Fruit fly (Drosophila melanogaster) Kc167 (cell line): Measurements from ENCODE around the gene CG7294.

ENCODE experiments used
- Myc ChIP-seq: fragments of >200 bp; optimal IDR thresholded peaks from 2 replicates; lab custom pipeline; 2017; ENCODE audit warnings: missing external identifiers
- Sin3A ChIP-seq: fragments of >200 bp; optimal IDR thresholded peaks from 2 replicates; lab custom pipeline; 2018; ENCODE audit warnings: missing external identifiers
- psq ChIP-seq: fragments of >200 bp; optimal IDR thresholded peaks from 2 replicates; lab custom pipeline; 2017; ENCODE audit warnings: missing external identifiers

dm6 chr2L:10680584-10681080 is 8.4 kb downstream of the CG7294 start, which contains the start of gene CG17105:
- TF ChIP-seq Sin3A (lab: Kevin White, UChicago) (no peak), psq (lab: Kevin White, UChicago) (no peak), Myc (lab: Kevin White, UChicago) (no peak)
